Fruit fly (Drosophila melanogaster) whole organism, wandering third instar larva: Measurements from ENCODE around the gene CG42699.

ENCODE experiments used
- Dif ChIP-seq: fragments of 200-275, 200-300 bp; sonication (Bioruptor generic); optimal IDR thresholded peaks from 2 replicates; lab custom pipeline; 2018; ENCODE audit warnings: missing biosample characterization, missing genetic modification characterization; ENCODE audit not compliant: partially characterized antibody
- ey ChIP-seq: fragments of 200-800 bp; sonication (Bioruptor generic); optimal IDR thresholded peaks from 2 replicates; lab custom pipeline; 2016; ENCODE audit warnings: missing biosample characterization, missing genetic modification characterization
- lola ChIP-seq: fragments of >200 bp; optimal IDR thresholded peaks from 2 replicates; lab custom pipeline; 2017; ENCODE audit warnings: missing biosample characterization, missing genetic modification characterization
- pan ChIP-seq: fragments of >200 bp; optimal IDR thresholded peaks from 2 replicates; lab custom pipeline; 2017
- psq ChIP-seq: fragments of 200-800 bp; sonication (Bioruptor generic); optimal IDR thresholded peaks from 3 replicates; lab custom pipeline; 2017; ENCODE audit warnings: missing biosample characterization, mild to moderate bottlenecking, missing genetic modification characterization, moderate library complexity
- usp ChIP-seq: fragments of >200 bp; optimal IDR thresholded peaks from 2 replicates; lab custom pipeline; 2017; ENCODE audit warnings: missing biosample characterization, missing genetic modification characterization

- TF ChIP-seq lola (GFP tag; lab: Kevin White, UChicago) (no peak), usp (GFP tag; lab: Kevin White, UChicago) (no peak), ey (GFP tag; lab: Kevin White, UChicago) (no peak), Dif (no peak), psq (GFP tag; lab: Kevin White, UChicago) (no peak), pan (no peak)
Observed at dm6 chrX:5812877-5813276, 48.5 kb downstream of the CG42699 start, which contains the start of gene CG44329.
